Worm (Caenorhabditis elegans): ENCODE results near the gene Y55F3BL.6.

ce11 chrIV:794275-794674 is 12.6 kb downstream of the Y55F3BL.6 start, which contains the start of gene F56B3.4:
- TF ChIP-seq unc-62 (GFP tag; optimal IDR thresholded peaks at IDR 0.05) (no peak), jun-1 (tag; optimal IDR thresholded peaks at IDR 0.05) (no peak), ama-1 (optimal IDR thresholded peaks at IDR 0.05) (no peak), ceh-82 (tag; optimal IDR thresholded peaks at IDR 0.05) (no peak), lin-39 (tag; optimal IDR thresholded peaks at IDR 0.05) (no peak), mdl-1 (tag; optimal IDR thresholded peaks at IDR 0.05) (no peak)
